Fruit fly (Drosophila melanogaster): ENCODE measurements around the gene Rnb.

Gene Rnb

DNA sequence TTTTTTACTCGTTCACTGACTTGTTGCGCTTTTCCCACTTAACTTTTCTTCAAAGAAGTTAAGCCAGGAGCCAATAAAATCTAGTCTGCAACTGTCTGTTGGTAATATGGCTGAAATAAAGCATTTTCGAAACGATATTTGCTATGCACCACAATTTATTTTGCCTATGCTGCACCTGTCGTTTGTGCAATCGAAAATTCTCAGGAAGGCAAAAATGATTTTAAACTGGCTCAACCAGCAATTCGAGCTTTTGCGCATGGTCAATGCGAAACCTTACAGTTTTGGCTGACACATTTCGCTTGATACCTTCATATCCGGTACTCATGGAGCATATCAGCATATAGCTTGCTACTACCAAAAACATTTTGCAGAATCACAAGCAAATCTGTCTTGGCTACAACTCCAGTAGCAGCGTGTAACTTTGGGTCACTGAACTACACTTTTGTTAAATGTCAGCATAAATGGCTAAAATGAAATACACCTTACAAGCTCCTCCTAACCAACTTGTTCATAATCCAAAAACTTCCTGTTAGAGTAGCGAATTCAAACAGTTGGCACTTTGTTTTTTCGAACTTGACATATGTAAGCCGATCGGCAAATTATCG is 40.7 kb upstream of the Rnb start:
- TF ChIP-seq CG11762 (GFP tag; optimal IDR thresholded peaks at IDR 0.05; ENCODE audit: insufficient read depth) (no peak), Lpt (GFP tag; optimal IDR thresholded peaks at IDR 0.05) (no peak), CG7368 (GFP tag; optimal IDR thresholded peaks at IDR 0.05) (no peak), net (GFP tag; optimal IDR thresholded peaks at IDR 0.05) (no peak), Sox102F (GFP tag; optimal IDR thresholded peaks at IDR 0.05) (no peak), CG8319 (GFP tag; optimal IDR thresholded peaks at IDR 0.05) (no peak), CG11902 (GFP tag; optimal IDR thresholded peaks at IDR 0.05) (no peak), ss (GFP tag; optimal IDR thresholded peaks at IDR 0.05) (no peak), fd59A (GFP tag; optimal IDR thresholded peaks at IDR 0.05) (no peak), salr (GFP tag; optimal IDR thresholded peaks at IDR 0.05) (no peak), cyc (GFP tag; optimal IDR thresholded peaks at IDR 0.05) (no peak), CG10669 (GFP tag; optimal IDR thresholded peaks at IDR 0.05) (no peak), CG8632 (GFP tag; optimal IDR thresholded peaks at IDR 0.05) (no peak)

DNA sequence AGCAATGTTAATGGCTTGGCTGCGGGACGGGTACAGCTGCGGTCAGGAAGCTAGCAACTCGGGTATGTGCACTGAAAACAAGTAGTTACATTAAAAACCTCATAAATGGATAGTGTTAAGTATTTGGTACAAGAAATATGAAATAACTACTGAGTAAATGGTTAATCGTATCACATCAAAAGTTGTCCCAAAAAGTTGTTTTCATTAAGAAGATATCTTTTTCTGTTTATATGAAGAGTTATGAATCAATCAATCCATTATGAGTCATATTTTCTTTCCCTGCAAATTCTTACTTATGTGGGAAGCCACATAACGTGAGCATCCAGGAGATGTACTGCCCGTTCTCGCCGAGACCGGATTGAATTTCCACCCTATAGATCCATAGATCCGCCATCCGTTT is 39.6 kb upstream of the Rnb start:
- TF ChIP-seq CG10631 (GFP tag; optimal IDR thresholded peaks at IDR 0.05), result peak; percentile 40
- peak; percentile 21; the same call in 1 of the 3 replicates for TF ChIP-seq CG8119 (GFP tag; IDR thresholded peaks at IDR 0.05)
- TF ChIP-seq CG6792 (GFP tag; optimal IDR thresholded peaks at IDR 0.05), result no peak
- TF ChIP-seq CG6163 (GFP tag; IDR thresholded peaks at IDR 0.05), result 0 out of 3 replicates have a peak, but pooled peaks have one; percentile 13
- peak; percentile 31 for TF ChIP-seq OdsH (GFP tag; optimal IDR thresholded peaks at IDR 0.05)
- TF ChIP-seq CG8632 (GFP tag; optimal IDR thresholded peaks at IDR 0.05), result no peak
- TF ChIP-seq achi (GFP tag; optimal IDR thresholded peaks at IDR 0.05), result peak; percentile 7
- TF ChIP-seq CG9139 (GFP tag; optimal IDR thresholded peaks at IDR 0.05), result no peak
- peak; percentile 22 for TF ChIP-seq CG6276 (GFP tag; optimal IDR thresholded peaks at IDR 0.05)
- peak; percentile 15 for TF ChIP-seq spab (GFP tag; optimal IDR thresholded peaks at IDR 0.05)
- peak; percentile 13 for TF ChIP-seq CG3919 (GFP tag; optimal IDR thresholded peaks at IDR 0.05)
- TF ChIP-seq ss (GFP tag; optimal IDR thresholded peaks at IDR 0.05), result peak in 1 of 2 experiments; percentile 48
- TF ChIP-seq acj6 (GFP tag; optimal IDR thresholded peaks at IDR 0.05), result peak; percentile 10
- TF ChIP-seq CG32006 (GFP tag; optimal IDR thresholded peaks at IDR 0.05), result peak; percentile 47
- peak; percentile 7 for TF ChIP-seq fd59A (GFP tag; optimal IDR thresholded peaks at IDR 0.05)
- TF ChIP-seq lz (GFP tag; optimal IDR thresholded peaks at IDR 0.05), result no peak
- TF ChIP-seq net (GFP tag; optimal IDR thresholded peaks at IDR 0.05), result no peak
- TF ChIP-seq salr (GFP tag; optimal IDR thresholded peaks at IDR 0.05), result peak in 1 of 2 experiments; percentile 28
- TF ChIP-seq CG6808 (GFP tag; optimal IDR thresholded peaks at IDR 0.05), result peak; percentile 5
- peak; percentile 79 for TF ChIP-seq Eip78C (GFP tag)
- TF ChIP-seq dsx (GFP tag; optimal IDR thresholded peaks at IDR 0.05; ENCODE audit: poor library complexity, severe bottlenecking), result peak; percentile 46
- peak; percentile 5 for TF ChIP-seq Ets96B (tag; optimal IDR thresholded peaks at IDR 0.05)
- peak; percentile 1 for TF ChIP-seq pdm3 (GFP tag; optimal IDR thresholded peaks at IDR 0.05)
- peak; percentile 29; the same call in 1 of the 2 replicates for TF ChIP-seq CG15336 (GFP tag; IDR thresholded peaks at IDR 0.05)

DNA sequence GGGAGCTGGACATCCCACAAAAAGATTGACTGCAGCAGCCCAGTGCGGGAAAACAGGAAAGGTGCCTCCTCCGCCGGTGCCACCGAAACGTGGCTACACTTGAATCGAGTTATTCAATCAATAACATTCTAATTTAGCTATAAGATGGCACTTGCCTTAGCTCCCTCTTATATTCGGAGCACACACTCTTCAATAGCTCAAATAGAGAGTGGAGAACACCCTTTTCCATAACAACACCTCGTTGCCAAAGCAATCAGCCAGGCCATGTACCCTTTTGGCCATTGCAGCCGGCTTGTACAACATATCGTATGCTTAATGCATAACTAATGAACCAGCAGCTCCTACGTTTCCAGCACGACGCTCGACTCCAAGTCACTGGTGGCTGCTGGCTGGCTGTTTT is 38.6 kb upstream of the Rnb start:
- no peak for TF ChIP-seq spab (GFP tag; optimal IDR thresholded peaks at IDR 0.05)
- TF ChIP-seq Blimp-1 (GFP tag; optimal IDR thresholded peaks at IDR 0.05), result no peak
- TF ChIP-seq CG10669 (GFP tag; optimal IDR thresholded peaks at IDR 0.05), result no peak
- TF ChIP-seq CG16779 (tag; optimal IDR thresholded peaks at IDR 0.05), result no peak
- TF ChIP-seq Sox14 (GFP tag; optimal IDR thresholded peaks at IDR 0.05), result no peak
- no peak for TF ChIP-seq Ets21C (GFP tag; optimal IDR thresholded peaks at IDR 0.05)
- TF ChIP-seq CG8119 (GFP tag; IDR thresholded peaks at IDR 0.05), result peak; percentile 72; the same call in 2 of the 3 replicates
- no peak for TF ChIP-seq CG6808 (GFP tag; optimal IDR thresholded peaks at IDR 0.05)
- no peak for TF ChIP-seq net (GFP tag; optimal IDR thresholded peaks at IDR 0.05)
- no peak for TF ChIP-seq Eip93F (GFP tag; optimal IDR thresholded peaks at IDR 0.05)
- TF ChIP-seq fd59A (GFP tag; optimal IDR thresholded peaks at IDR 0.05), result no peak
- no peak for TF ChIP-seq CG9139 (GFP tag; optimal IDR thresholded peaks at IDR 0.05)
- 0 out of 2 replicates have a peak, but pooled peaks have one; percentile 5 for TF ChIP-seq CG11294 (GFP tag; IDR thresholded peaks at IDR 0.05)
- 0 out of 3 replicates have a peak, but pooled peaks have one; percentile 49 for TF ChIP-seq CG6163 (GFP tag; IDR thresholded peaks at IDR 0.05)
- no peak for TF ChIP-seq CG8319 (GFP tag; optimal IDR thresholded peaks at IDR 0.05)
- TF ChIP-seq CG3919 (GFP tag; optimal IDR thresholded peaks at IDR 0.05), result no peak
- TF ChIP-seq cyc (GFP tag; optimal IDR thresholded peaks at IDR 0.05), result no peak
- peak; percentile 29 for TF ChIP-seq CG10631 (GFP tag; optimal IDR thresholded peaks at IDR 0.05)
- no peak for TF ChIP-seq fd85E (GFP tag; optimal IDR thresholded peaks at IDR 0.05)
- no peak for TF ChIP-seq CG31627 (GFP tag; optimal IDR thresholded peaks at IDR 0.05)
- TF ChIP-seq Smox (GFP tag; optimal IDR thresholded peaks at IDR 0.05), result no peak
- TF ChIP-seq lz (GFP tag; optimal IDR thresholded peaks at IDR 0.05), result no peak
- peak; percentile 71 for TF ChIP-seq CG15336 (GFP tag; IDR thresholded peaks at IDR 0.05)
- no peak for TF ChIP-seq CG3032 (tag; optimal IDR thresholded peaks at IDR 0.05)
- TF ChIP-seq Eip78C (GFP tag), result peak; percentile 49
- TF ChIP-seq esn (GFP tag; optimal IDR thresholded peaks at IDR 0.05), result no peak
- no peak for TF ChIP-seq CG6854 (GFP tag; optimal IDR thresholded peaks at IDR 0.05)
- TF ChIP-seq eg (GFP tag; IDR thresholded peaks at IDR 0.05), result peak; percentile 58; the same call in 1 of the 3 replicates

Data from whole organism, prepupa.